Worm (Caenorhabditis elegans): ENCODE results near the gene T04A6.3.

ce11 chrIII:7557930-7558470, 50.1 kb downstream of the T04A6.3 start:
- TF ChIP-seq dao-5 (tag; optimal IDR thresholded peaks at IDR 0.05) = no peak
- TF ChIP-seq him-1 (tag; optimal IDR thresholded peaks at IDR 0.05) = no peak
